Worm (Caenorhabditis elegans) whole organism, young adult: ENCODE data around the gene tre-2.

ENCODE experiments used
- B0019.2 ChIP-seq: fragments of 200-800 bp; sonication (Bioruptor generic); conservative IDR thresholded peaks from 2 replicates; pipeline ENCODE4 v1.3.6; 2022; ENCODE audit warnings: missing genetic modification reagents, missing genetic modification characterization, missing compliant biosample characterization
- B0261.1 ChIP-seq: sonication (generic microtip); optimal IDR thresholded peaks from 2 replicates; lab custom pipeline; 2016; ENCODE audit warnings: mild to moderate bottlenecking, missing genetic modification characterization, moderate library complexity, missing compliant biosample characterization
- B0336.3 ChIP-seq: fragments of 200-800 bp; sonication (Bioruptor generic); IDR thresholded peaks from 2 replicates; pipeline ENCODE4 v1.3.6; 2022; ENCODE audit warnings: missing genetic modification characterization, missing compliant biosample characterization
- C17E4.6 ChIP-seq: fragments of 200-800 bp; sonication (Bioruptor generic); IDR thresholded peaks from 2 replicates; pipeline ENCODE4 v1.3.6; 2022; ENCODE audit warnings: missing genetic modification reagents, missing genetic modification characterization, missing compliant biosample characterization
- D2030.7 ChIP-seq: fragments of 200-800 bp; sonication (Bioruptor generic); IDR thresholded peaks from 2 replicates; pipeline ENCODE4 v1.3.6; 2022; ENCODE audit warnings: missing genetic modification reagents, missing genetic modification characterization, missing compliant biosample characterization
- F10E7.11 ChIP-seq: sonication (generic microtip); optimal IDR thresholded peaks from 2 replicates; lab custom pipeline; 2017; ENCODE audit warnings: mild to moderate bottlenecking, missing genetic modification characterization, moderate library complexity, missing compliant biosample characterization
- T26A5.8 ChIP-seq: sonication (generic microtip); optimal IDR thresholded peaks from 2 replicates; lab custom pipeline; 2016; ENCODE audit warnings: missing genetic modification characterization, missing compliant biosample characterization
- Y79H2A.3 ChIP-seq: fragments of 200-800 bp; sonication (Bioruptor generic); conservative IDR thresholded peaks from 2 replicates; pipeline ENCODE4 v1.3.6; 2022; ENCODE audit warnings: missing genetic modification reagents, missing genetic modification characterization, missing compliant biosample characterization
- Y95B8A.8 ChIP-seq: fragments of 200-800 bp; sonication (Bioruptor generic); IDR thresholded peaks from 2 replicates; pipeline ENCODE4 v1.3.6; 2022; ENCODE audit warnings: missing genetic modification reagents, missing genetic modification characterization, missing compliant biosample characterization
- akir-1 ChIP-seq: fragments of 200-800 bp; sonication (Bioruptor generic); optimal IDR thresholded peaks from 2 replicates; lab custom pipeline; 2018; ENCODE audit warnings: mild to moderate bottlenecking, missing genetic modification characterization, moderate library complexity, missing compliant biosample characterization
- atf-7 ChIP-seq: sonication (generic microtip); optimal IDR thresholded peaks from 2 replicates; lab custom pipeline; 2017; ENCODE audit warnings: mild to moderate bottlenecking, missing genetic modification characterization, missing compliant biosample characterization
- bed-2 ChIP-seq: fragments of 200-800 bp; sonication (Bioruptor generic); IDR thresholded peaks from 2 replicates; pipeline ENCODE4 v1.3.6; 2022; ENCODE audit warnings: missing genetic modification reagents, missing genetic modification characterization, missing compliant biosample characterization
- ceh-100 ChIP-seq: fragments of 200-800 bp; sonication (Bioruptor generic); IDR thresholded peaks from 2 replicates; pipeline ENCODE4 v1.3.6; 2022; ENCODE audit warnings: missing genetic modification reagents, missing genetic modification characterization, missing compliant biosample characterization
- ceh-40 ChIP-seq: fragments of 200-800 bp; sonication (Bioruptor generic); IDR thresholded peaks from 2 replicates; pipeline ENCODE4 v1.3.6; 2022; ENCODE audit warnings: missing genetic modification characterization, missing compliant biosample characterization
- ceh-79 ChIP-seq: sonication (generic microtip); optimal IDR thresholded peaks from 2 replicates; lab custom pipeline; 2017; ENCODE audit warnings: mild to moderate bottlenecking, missing genetic modification characterization, missing compliant biosample characterization
- ceh-91 ChIP-seq: fragments of 200-800 bp; sonication (Bioruptor generic); IDR thresholded peaks from 2 replicates; pipeline ENCODE4 v1.3.6; 2022; ENCODE audit warnings: missing genetic modification reagents, missing genetic modification characterization, missing compliant biosample characterization
- die-1 ChIP-seq: sonication (generic microtip); optimal IDR thresholded peaks from 2 replicates; lab custom pipeline; 2016; ENCODE audit warnings: missing genotype, mild to moderate bottlenecking, missing genetic modification characterization, missing compliant biosample characterization
- dpl-1 ChIP-seq: fragments of 150-350 bp; optimal IDR thresholded peaks from 2 replicates; lab custom pipeline; 2014; ENCODE audit warnings: missing biosample characterization, missing genetic modification reagents, missing genetic modification characterization
- efl-1 ChIP-seq: fragments of 150-350 bp; optimal IDR thresholded peaks from 2 replicates; lab custom pipeline; 2014; ENCODE audit warnings: missing biosample characterization, missing genetic modification reagents, missing genetic modification characterization
- hlh-26 ChIP-seq: fragments of 200-800 bp; sonication (Bioruptor generic); conservative IDR thresholded peaks from 2 replicates; pipeline ENCODE4 v1.3.6; 2022; ENCODE audit warnings: missing genetic modification reagents, missing genetic modification characterization, missing compliant biosample characterization
- lag-1 ChIP-seq: fragments of 200-800 bp; sonication (Bioruptor generic); IDR thresholded peaks from 2 replicates; pipeline ENCODE4 v1.3.6; 2022; ENCODE audit warnings: missing genetic modification reagents, missing genetic modification characterization, missing compliant biosample characterization
- mcd-1 ChIP-seq: fragments of 200-800 bp; sonication (Bioruptor generic); IDR thresholded peaks from 2 replicates; pipeline ENCODE4 v1.3.6; 2022; ENCODE audit warnings: missing genetic modification reagents, missing genetic modification characterization, missing compliant biosample characterization
- mel-28 ChIP-seq: sonication (generic microtip); optimal IDR thresholded peaks from 2 replicates; lab custom pipeline; 2016; ENCODE audit warnings: borderline replicate concordance, mild to moderate bottlenecking, missing genetic modification characterization, missing compliant biosample characterization
- mes-4 ChIP-seq: sonication (generic microtip); optimal IDR thresholded peaks from 2 replicates; lab custom pipeline; 2016; ENCODE audit warnings: missing genotype, missing genetic modification characterization, missing compliant biosample characterization
- nfya-2 ChIP-seq: fragments of 200-800 bp; sonication (Bioruptor generic); IDR thresholded peaks from 2 replicates; pipeline ENCODE4 v1.3.6; 2022; ENCODE audit warnings: missing genetic modification reagents, missing genetic modification characterization, missing compliant biosample characterization
- nhr-120 ChIP-seq: fragments of 200-800 bp; sonication (Bioruptor generic); IDR thresholded peaks from 2 replicates; pipeline ENCODE4 v1.3.6; 2022; ENCODE audit warnings: missing genetic modification characterization, missing compliant biosample characterization
- nhr-179 ChIP-seq: sonication (generic microtip); optimal IDR thresholded peaks from 2 replicates; lab custom pipeline; 2016; ENCODE audit warnings: mild to moderate bottlenecking, missing genetic modification characterization, missing compliant biosample characterization
- nhr-27 ChIP-seq: fragments of 200-800 bp; sonication (Bioruptor generic); optimal IDR thresholded peaks from 2 replicates; lab custom pipeline; 2018; ENCODE audit warnings: mild to moderate bottlenecking, missing genetic modification characterization, moderate library complexity, missing compliant biosample characterization
- nhr-90 ChIP-seq: sonication (generic microtip); optimal IDR thresholded peaks from 2 replicates; lab custom pipeline; 2016; ENCODE audit warnings: missing genotype, mild to moderate bottlenecking, missing genetic modification characterization, missing compliant biosample characterization
- rcor-1 ChIP-seq: fragments of 200-800 bp; sonication (Bioruptor generic); IDR thresholded peaks from 2 replicates; pipeline ENCODE4 v1.3.6; 2022; ENCODE audit warnings: missing genetic modification reagents, missing genetic modification characterization, missing compliant biosample characterization
- repo-1 ChIP-seq: sonication (generic microtip); optimal IDR thresholded peaks from 2 replicates; lab custom pipeline; 2017; ENCODE audit warnings: mild to moderate bottlenecking, missing genetic modification characterization, missing compliant biosample characterization
- rpc-1 ChIP-seq, 2 experiments: fragments of 150-350 bp in 1 of 2; sonication (generic microtip) in 1 of 2; optimal IDR thresholded peaks; 2 replicates each; lab custom pipeline; 2014 to 2018; ENCODE audit warnings: missing biosample characterization in 1 of 2, missing genetic modification characterization in 1 of 2, missing genetic modification reagents in 1 of 2, missing genotype in 1 of 2
- snpc-1.3 ChIP-seq: sonication (generic microtip); optimal IDR thresholded peaks from 2 replicates; lab custom pipeline; 2017; ENCODE audit warnings: missing genetic modification characterization, mild to moderate bottlenecking, missing compliant biosample characterization, antibody characterized with exemption, moderate library complexity, missing genotype, missing genetic modification reagents; ENCODE audit not compliant: insufficient read depth
- snpc-4 ChIP-seq, 5 experiments: fragments of 150-350 bp in 1 of 5; sonication (generic microtip) in 4 of 5; optimal IDR thresholded peaks; 2 replicates each; lab custom pipeline; 2014 to 2018; ENCODE audit warnings: missing genetic modification characterization in 5 of 5, missing biosample characterization in 3 of 5, antibody characterized with exemption in 2 of 5, mild to moderate bottlenecking in 2 of 5, missing compliant biosample characterization in 2 of 5, missing genotype in 2 of 5, moderate library complexity in 2 of 5, missing genetic modification reagents in 1 of 5
- tbx-9 ChIP-seq: sonication (generic microtip); optimal IDR thresholded peaks from 2 replicates; lab custom pipeline; 2016; ENCODE audit warnings: borderline replicate concordance, missing genetic modification characterization, inconsistent platforms, missing compliant biosample characterization
- unc-62 ChIP-seq: fragments of 150-350 bp; optimal IDR thresholded peaks from 2 replicates; lab custom pipeline; 2014; ENCODE audit warnings: missing biosample characterization, missing genetic modification reagents, missing genetic modification characterization
- ztf-26 ChIP-seq: sonication (generic microtip); optimal IDR thresholded peaks from 2 replicates; lab custom pipeline; 2017; ENCODE audit warnings: missing genetic modification characterization, missing compliant biosample characterization

The tre-2 gene

DNA sequence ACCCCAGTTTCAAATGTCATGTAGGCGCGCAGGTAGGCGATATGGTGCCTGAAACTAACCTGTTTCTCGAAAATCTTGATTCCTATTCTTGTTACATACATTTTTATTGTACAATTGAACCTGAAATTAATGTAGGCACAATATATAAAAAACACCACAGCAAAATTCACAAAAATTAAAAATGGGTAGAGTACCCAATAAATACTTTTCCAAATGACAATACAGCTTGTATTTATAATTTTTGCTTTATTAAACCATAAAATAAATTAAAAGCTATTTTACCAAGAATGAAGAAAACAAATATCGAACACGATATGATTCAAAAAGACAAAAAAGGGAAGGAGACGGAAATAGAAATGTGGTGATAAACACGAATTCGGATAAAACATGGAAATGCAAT lies at the start of gene tre-2:
Gene tre-2, minus strand, starts transcription at position 101 of the 400 bp plus-strand sequence.
- TF ChIP-seq rcor-1 (GFP tag; lab: Robert Waterston, UW) (no peak), D2030.7 (GFP tag; lab: Robert Waterston, UW) (no peak), snpc-4 (GFP tag; optimal IDR thresholded peaks at IDR 0.05; lab: Kevin White, UChicago) (no peak), snpc-4 (tag; optimal IDR thresholded peaks at IDR 0.05; lab: Kevin White, UChicago) (no peak), nfya-2 (no peak), Y95B8A.8 (GFP tag; lab: Robert Waterston, UW) (no peak), mcd-1 (GFP tag; lab: Robert Waterston, UW) (no peak), B0261.1 (no peak), repo-1 (tag; lab: Kevin White, UChicago) (no peak)

DNA sequence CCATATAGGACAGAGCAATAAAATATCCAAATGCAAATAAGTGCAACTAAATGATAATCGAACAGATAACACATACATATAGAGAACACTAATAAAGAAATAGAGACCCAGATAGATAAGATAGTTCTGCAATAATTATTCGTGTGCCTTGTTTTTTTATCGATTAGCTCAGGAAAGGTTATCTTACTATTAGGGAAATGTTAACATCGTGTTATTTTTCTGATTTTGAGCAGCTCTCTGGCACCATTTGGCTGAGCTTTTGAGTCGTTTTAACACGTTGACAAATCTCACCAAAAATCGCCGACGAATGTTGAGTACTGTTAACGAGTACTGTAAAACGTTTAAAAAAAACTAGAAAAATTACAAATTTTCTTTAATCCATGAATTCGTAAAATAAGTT lies 45.2 kb upstream of the tre-2 start, which contains the start of gene cest-6:
Gene cest-6, minus strand, starts transcription at position 101 of the 400 bp plus-strand sequence.
- TF ChIP-seq B0336.3 (GFP tag; lab: Robert Waterston, UW), result no peak
- no peak for TF ChIP-seq F10E7.11 (tag; lab: Kevin White, UChicago)
- TF ChIP-seq T26A5.8 (tag; lab: Kevin White, UChicago), result no peak
- TF ChIP-seq snpc-4 (GFP tag; optimal IDR thresholded peaks at IDR 0.05; lab: Kevin White, UChicago), result no peak
- TF ChIP-seq snpc-4 (tag; optimal IDR thresholded peaks at IDR 0.05; lab: Kevin White, UChicago), result no peak
- TF ChIP-seq bed-2 (GFP tag; lab: Robert Waterston, UW), result no peak
- no peak for TF ChIP-seq hlh-26 (GFP tag; lab: Robert Waterston, UW)
- no peak for TF ChIP-seq nhr-27 (tag; lab: Kevin White, UChicago)
- TF ChIP-seq unc-62, result no peak

- TF ChIP-seq dpl-1 (no peak), ceh-79 (tag; lab: Kevin White, UChicago) (no peak), ceh-91 (GFP tag; lab: Robert Waterston, UW) (no peak), ceh-40 (no peak), ztf-26 (no peak), die-1 (tag; lab: Kevin White, UChicago) (no peak), nhr-120 (GFP tag; lab: Robert Waterston, UW) (no peak), Y79H2A.3 (GFP tag; lab: Robert Waterston, UW) (no peak), mel-28 (tag; lab: Kevin White, UChicago) (no peak), efl-1 (GFP tag; lab: Kevin White, UChicago) (no peak), rpc-1 (optimal IDR thresholded peaks at IDR 0.05; lab: Kevin White, UChicago) (no peak), rpc-1 (tag; optimal IDR thresholded peaks at IDR 0.05; lab: Kevin White, UChicago) (no peak), tbx-9 (no peak), C17E4.6 (GFP tag; lab: Robert Waterston, UW) (no peak), nhr-90 (tag; lab: Kevin White, UChicago) (no peak), nhr-179 (tag; lab: Kevin White, UChicago) (no peak), snpc-1.3 (tag; lab: Kevin White, UChicago) (no peak)
These were observed 42.3 kb upstream of the tre-2 start for ce11 chrIV:6925520-6925919.

ce11 chrIV:6923070-6923469 lies 39.8 kb upstream of the tre-2 start, which contains the start of gene T22D1.1:
Gene T22D1.1 (plus strand): TSS chrIV:6923370.
- TF ChIP-seq C17E4.6 (GFP tag; lab: Robert Waterston, UW) (no peak), lag-1 (GFP tag; lab: Robert Waterston, UW) (no peak), ceh-100 (GFP tag; lab: Robert Waterston, UW) (no peak), mes-4 (tag; lab: Kevin White, UChicago) (no peak), atf-7 (no peak), B0019.2 (no peak), akir-1 (no peak)
